Fruit fly (Drosophila melanogaster): Measurements from ENCODE around the gene ND-13B.

DNA sequence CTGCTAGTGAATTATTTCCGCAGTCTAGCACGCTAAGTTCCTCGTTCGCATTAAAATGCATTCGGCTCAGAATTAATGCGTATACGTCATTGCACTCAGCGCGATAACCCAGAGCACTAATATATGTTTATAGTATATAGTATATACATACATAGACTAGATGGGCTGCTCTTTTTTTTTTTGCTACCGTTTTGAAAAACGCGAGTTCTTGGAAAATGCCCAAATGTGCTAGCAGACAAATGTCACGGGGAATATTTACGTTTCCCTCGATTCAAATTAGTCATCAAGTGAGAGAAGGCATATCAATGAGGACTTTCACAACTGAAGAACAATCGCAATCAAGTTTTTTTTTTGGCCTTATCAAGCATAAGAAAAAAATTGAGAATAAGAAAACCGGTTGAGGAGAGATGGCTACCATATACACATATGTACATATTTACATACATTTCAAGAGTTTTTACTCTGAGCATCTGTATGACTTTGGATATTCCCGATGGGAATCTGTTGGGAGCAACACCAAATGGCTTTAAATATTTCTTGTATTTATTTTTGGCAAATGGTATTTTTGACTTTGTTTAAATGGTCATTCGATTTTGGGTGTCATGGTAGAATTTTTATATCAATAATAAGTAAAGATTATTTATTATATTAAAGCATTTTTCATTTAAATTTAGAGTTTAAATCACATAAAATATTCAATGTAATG, 3.7 kb upstream of the ND-13B start:
- no peak for TF ChIP-seq Hr96 (GFP tag; optimal IDR thresholded peaks at IDR 0.05)
- TF ChIP-seq CG5204 (GFP tag; optimal IDR thresholded peaks at IDR 0.05), result no peak
- TF ChIP-seq CG7101 (tag; optimal IDR thresholded peaks at IDR 0.05), result no peak
